Worm (Caenorhabditis elegans): ENCODE data around the gene mom-2.

ce11 chrV:8359792-8360191, 4.0 kb downstream of the mom-2 start, which contains the start of gene F38E1.6:
- TF ChIP-seq ama-1 (optimal IDR thresholded peaks at IDR 0.05): no peak
- no peak for TF ChIP-seq ama-1 (GFP tag; optimal IDR thresholded peaks at IDR 0.05)
- TF ChIP-seq hlh-12 (tag; optimal IDR thresholded peaks at IDR 0.05): no peak
- no peak for TF ChIP-seq snpc-4 (GFP tag; optimal IDR thresholded peaks at IDR 0.05)
- TF ChIP-seq snpc-4 (tag; optimal IDR thresholded peaks at IDR 0.05): no peak
- no peak for TF ChIP-seq let-526 (GFP tag; IDR thresholded peaks at IDR 0.05)
- no peak for TF ChIP-seq ztf-3 (GFP tag; optimal IDR thresholded peaks at IDR 0.05)
- TF ChIP-seq dpl-1 (GFP tag; optimal IDR thresholded peaks at IDR 0.05): no peak
- no peak for TF ChIP-seq T26A5.8 (tag; optimal IDR thresholded peaks at IDR 0.05)
- TF ChIP-seq B0261.1 (tag; optimal IDR thresholded peaks at IDR 0.05): no peak
- no peak for TF ChIP-seq snpc-1.3 (tag; optimal IDR thresholded peaks at IDR 0.05; ENCODE audit: insufficient read depth)

Data from whole organism, young adult.